Fruit fly (Drosophila melanogaster) whole organism, embryonic: ENCODE data around the gene CG31076.

Source experiments
- Abd-B ChIP-seq: fragments of 200-800 bp; sonication (Bioruptor generic); optimal IDR thresholded peaks from 2 replicates; lab custom pipeline; 2018; ENCODE audit warnings: missing biosample characterization, mild to moderate bottlenecking, missing genetic modification characterization, moderate library complexity
- Adf1 ChIP-seq: fragments of 200-800 bp; sonication (Bioruptor generic); IDR thresholded peaks from 2 replicates; pipeline ENCODE4 v1.3.6; 2022; ENCODE audit warnings: missing biosample characterization, missing genetic modification characterization
- Bgb ChIP-seq: fragments of 200-800 bp; sonication (Bioruptor generic); IDR thresholded peaks from 2 replicates; pipeline ENCODE4 v1.3.6; 2022; ENCODE audit warnings: missing biosample characterization, missing genetic modification characterization; ENCODE audit not compliant: partially characterized antibody
- CG10462 ChIP-seq: fragments of 200-800 bp; sonication (Bioruptor generic); optimal IDR thresholded peaks from 2 replicates; lab custom pipeline; 2016; ENCODE audit warnings: missing biosample characterization, missing genetic modification characterization
- CG11695 ChIP-seq: fragments of 200-800 bp; sonication (Bioruptor generic); IDR thresholded peaks from 3 replicates; pipeline ENCODE4 v1.3.6; 2022; ENCODE audit warnings: missing biosample characterization, missing genetic modification characterization
- CG13624 ChIP-seq: fragments of 200-800 bp; sonication (Bioruptor generic); optimal IDR thresholded peaks from 2 replicates; lab custom pipeline; 2016; ENCODE audit warnings: missing biosample characterization, missing genetic modification characterization
- CG14441 ChIP-seq: fragments of 200-800 bp; sonication (Bioruptor generic); IDR thresholded peaks from 2 replicates; pipeline ENCODE4 v1.3.6; 2022; ENCODE audit warnings: missing biosample characterization, missing genetic modification characterization
- CG15269 ChIP-seq: fragments of 200-800 bp; sonication (Bioruptor generic); optimal IDR thresholded peaks from 2 replicates; lab custom pipeline; 2018; ENCODE audit warnings: missing biosample characterization, mild to moderate bottlenecking, missing genetic modification characterization, moderate library complexity
- CG18599 ChIP-seq: fragments of 200-800 bp; sonication (Bioruptor generic); optimal IDR thresholded peaks from 3 replicates; lab custom pipeline; 2017; ENCODE audit warnings: missing biosample characterization, missing genetic modification characterization, mild to moderate bottlenecking, moderate library complexity, missing genetic modification reagents
- CG2120 ChIP-seq: fragments of 200-800 bp; sonication (Bioruptor generic); optimal IDR thresholded peaks from 3 replicates; lab custom pipeline; 2016; ENCODE audit warnings: missing biosample characterization, missing genetic modification characterization
- CG2678 ChIP-seq: fragments of 200-800 bp; sonication (Bioruptor generic); optimal IDR thresholded peaks from 3 replicates; lab custom pipeline; 2019; ENCODE audit warnings: missing biosample characterization, mild to moderate bottlenecking, missing genetic modification characterization, moderate library complexity
- CG30403 ChIP-seq: fragments of 200-800 bp; sonication (Bioruptor generic); optimal IDR thresholded peaks from 3 replicates; lab custom pipeline; 2016; ENCODE audit warnings: missing biosample characterization, missing genetic modification characterization
- CG31224 ChIP-seq: fragments of 200-800 bp; sonication (Bioruptor generic); IDR thresholded peaks from 2 replicates; pipeline ENCODE4 v1.3.6; 2022; ENCODE audit warnings: missing biosample characterization, missing genetic modification characterization
- CG34376 ChIP-seq: fragments of 200-800 bp; sonication (Bioruptor generic); optimal IDR thresholded peaks from 2 replicates; lab custom pipeline; 2018; ENCODE audit warnings: missing biosample characterization, mild to moderate bottlenecking, missing genetic modification characterization
- D19A ChIP-seq: fragments of 200-800 bp; optimal IDR thresholded peaks from 3 replicates; lab custom pipeline; 2019; ENCODE audit warnings: missing biosample characterization, mild to moderate bottlenecking, missing genetic modification characterization, moderate library complexity
- E2f1 ChIP-seq: fragments of 200-800 bp; sonication (Bioruptor generic); IDR thresholded peaks from 2 replicates; pipeline ENCODE4 v1.3.6; 2022; ENCODE audit warnings: missing biosample characterization, missing genetic modification characterization
- Fer3 ChIP-seq: fragments of 200-800 bp; sonication (Bioruptor generic); optimal IDR thresholded peaks from 2 replicates; lab custom pipeline; 2018; ENCODE audit warnings: missing biosample characterization, mild to moderate bottlenecking, missing genetic modification characterization, moderate library complexity
- Lim3 ChIP-seq: fragments of 200-800 bp; sonication (Bioruptor generic); IDR thresholded peaks from 2 replicates; pipeline ENCODE4 v1.3.6; 2022; ENCODE audit warnings: missing biosample characterization, missing genetic modification characterization
- Med ChIP-seq: fragments of 200-800 bp; sonication (Bioruptor generic); peaks from one replicate; lab custom pipeline; 2016; ENCODE audit warnings: missing biosample characterization, missing genetic modification characterization, mild to moderate bottlenecking, inconsistent platforms, moderate library complexity
- Meics ChIP-seq: fragments of 200-800 bp; sonication (Bioruptor generic); optimal IDR thresholded peaks from 2 replicates; lab custom pipeline; 2017; ENCODE audit warnings: missing biosample characterization, mild to moderate bottlenecking, missing genetic modification characterization
- Pdp1 ChIP-seq, 2 experiments: fragments of 200-800 bp; sonication (Bioruptor generic); optimal IDR thresholded peaks; 3 replicates each; lab custom pipeline; 2016; ENCODE audit warnings: missing biosample characterization in 2 of 2, missing genetic modification characterization in 2 of 2, mild to moderate bottlenecking in 1 of 2, moderate library complexity in 1 of 2
- Ptx1 ChIP-seq: fragments of 200-800 bp; sonication (Bioruptor generic); IDR thresholded peaks from 2 replicates; pipeline ENCODE4 v1.3.6; 2022; ENCODE audit warnings: missing biosample characterization, missing genetic modification characterization
- Spps ChIP-seq: fragments of 200-800 bp; sonication (Bioruptor generic); optimal IDR thresholded peaks from 2 replicates; lab custom pipeline; 2018; ENCODE audit warnings: missing biosample characterization, mild to moderate bottlenecking, missing genetic modification characterization
- Sry-β ChIP-seq: fragments of 200-800 bp; sonication (Bioruptor generic); optimal IDR thresholded peaks from 2 replicates; lab custom pipeline; 2018; ENCODE audit warnings: missing biosample characterization, mild to moderate bottlenecking, missing genetic modification characterization, moderate library complexity
- ab ChIP-seq: fragments of 200-800 bp; sonication (Bioruptor generic); optimal IDR thresholded peaks from 2 replicates; lab custom pipeline; 2016; ENCODE audit warnings: missing biosample characterization, missing genetic modification characterization
- al ChIP-seq: fragments of 200-800 bp; sonication (Bioruptor generic); IDR thresholded peaks from 2 replicates; pipeline ENCODE4 v1.3.6; 2022; ENCODE audit warnings: missing biosample characterization, missing genetic modification characterization
- br ChIP-seq: fragments of >200 bp; optimal IDR thresholded peaks from 2 replicates; lab custom pipeline; 2017
- crc ChIP-seq: fragments of 200-800 bp; sonication (Bioruptor generic); optimal IDR thresholded peaks from 2 replicates; lab custom pipeline; 2016; ENCODE audit warnings: missing biosample characterization, missing genetic modification characterization
- cwo ChIP-seq: fragments of 200-800 bp; sonication (Bioruptor generic); optimal IDR thresholded peaks from 3 replicates; lab custom pipeline; 2017; ENCODE audit warnings: missing biosample characterization, missing genetic modification characterization, mild to moderate bottlenecking, moderate library complexity, missing genetic modification reagents
- danr ChIP-seq: fragments of 200-800 bp; sonication (Bioruptor generic); IDR thresholded peaks from 2 replicates; pipeline ENCODE4 v1.3.6; 2022; ENCODE audit warnings: missing biosample characterization, missing genetic modification characterization
- dysf ChIP-seq: fragments of 200-800 bp; sonication (Bioruptor generic); IDR thresholded peaks from 3 replicates; pipeline ENCODE4 v1.3.6; 2022; ENCODE audit warnings: missing biosample characterization, missing genetic modification characterization
- gcm ChIP-seq: fragments of 200-800 bp; sonication (Bioruptor generic); optimal IDR thresholded peaks from 2 replicates; lab custom pipeline; 2019; ENCODE audit warnings: missing biosample characterization, mild to moderate bottlenecking, missing genetic modification characterization, moderate library complexity
- gem ChIP-seq: fragments of 200-800 bp; sonication (Bioruptor generic); optimal IDR thresholded peaks from 2 replicates; lab custom pipeline; 2019; ENCODE audit warnings: missing biosample characterization, mild to moderate bottlenecking, missing genetic modification characterization, moderate library complexity
- gsb ChIP-seq: fragments of 200-800 bp; sonication (Bioruptor generic); IDR thresholded peaks from 2 replicates; pipeline ENCODE4 v1.3.6; 2022; ENCODE audit warnings: missing biosample characterization, missing genetic modification characterization
- hbn ChIP-seq: fragments of 200-800 bp; sonication (Bioruptor generic); IDR thresholded peaks from 2 replicates; pipeline ENCODE4 v1.3.6; 2022; ENCODE audit warnings: missing biosample characterization, missing genetic modification characterization; ENCODE audit not compliant: partially characterized antibody
- kay ChIP-seq: fragments of 200-800 bp; sonication (Bioruptor generic); optimal IDR thresholded peaks from 2 replicates; lab custom pipeline; 2016; ENCODE audit warnings: missing biosample characterization, missing genetic modification characterization
- lab ChIP-seq: fragments of 200-800 bp; sonication (Bioruptor generic); optimal IDR thresholded peaks from 3 replicates; lab custom pipeline; 2017; ENCODE audit warnings: missing biosample characterization, missing genetic modification characterization, mild to moderate bottlenecking, moderate library complexity, missing genetic modification reagents
- phol ChIP-seq: fragments of 200-800 bp; sonication (Bioruptor generic); optimal IDR thresholded peaks from 3 replicates; lab custom pipeline; 2018; ENCODE audit warnings: missing biosample characterization, mild to moderate bottlenecking, missing genetic modification characterization, moderate library complexity
- psq ChIP-seq: fragments of 200-800 bp; sonication (Bioruptor generic); optimal IDR thresholded peaks from 2 replicates; lab custom pipeline; 2017; ENCODE audit warnings: missing biosample characterization, missing genetic modification characterization
- rib ChIP-seq: fragments of 200-800 bp; sonication (Bioruptor generic); IDR thresholded peaks from 2 replicates; pipeline ENCODE4 v1.3.6; 2022; ENCODE audit warnings: missing biosample characterization, missing genetic modification characterization
- row ChIP-seq: fragments of 200-800 bp; sonication (Bioruptor generic); IDR thresholded peaks from 3 replicates; pipeline ENCODE4 v1.3.6; 2022; ENCODE audit warnings: missing biosample characterization, missing genetic modification characterization
- sqz ChIP-seq: fragments of 200-800 bp; sonication (Bioruptor generic); optimal IDR thresholded peaks from 3 replicates; lab custom pipeline; 2018; ENCODE audit warnings: missing biosample characterization, mild to moderate bottlenecking, missing genetic modification characterization
- unc-4 ChIP-seq: fragments of 200-800 bp; sonication (Bioruptor generic); IDR thresholded peaks from 2 replicates; pipeline ENCODE4 v1.3.6; 2022; ENCODE audit warnings: missing biosample characterization, missing genetic modification characterization; ENCODE audit not compliant: partially characterized antibody
- wek ChIP-seq: fragments of 200-800 bp; sonication (Bioruptor generic); optimal IDR thresholded peaks from 3 replicates; lab custom pipeline; 2018; ENCODE audit warnings: missing biosample characterization, mild to moderate bottlenecking, missing genetic modification characterization, moderate library complexity
- wor ChIP-seq: fragments of 200-800 bp; sonication (Bioruptor generic); IDR thresholded peaks from 2 replicates; pipeline ENCODE4 v1.3.6; 2022; ENCODE audit warnings: missing biosample characterization, missing genetic modification characterization

Gene CG31076

DNA sequence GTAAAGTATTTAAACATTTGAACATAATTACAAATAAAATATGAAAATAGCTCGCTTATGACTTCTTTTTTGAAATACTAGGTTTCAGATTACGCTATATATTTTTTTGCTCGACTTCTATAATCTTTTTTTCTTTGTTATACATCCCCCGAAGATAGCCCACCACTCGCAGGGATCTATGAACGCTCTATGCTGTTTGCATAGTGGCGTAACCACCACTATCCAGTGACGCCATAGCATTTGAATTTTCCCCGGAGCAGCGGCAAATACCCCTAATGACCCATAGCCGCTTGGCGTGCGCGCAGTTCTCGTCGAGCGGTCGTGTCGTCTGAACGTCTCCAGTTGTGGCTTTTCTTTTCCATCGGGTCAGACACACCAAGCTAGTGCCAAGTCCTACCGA is 11.4 kb downstream of the CG31076 start, which contains the start of the genes CG14253 and CG46313:
CG14253 (plus strand) TSS at position 301 of the 400 bp plus-strand sequence.
CG46313 (plus strand) TSS at position 301 of the 400 bp plus-strand sequence.
- peak; percentile 5 for TF ChIP-seq Meics (GFP tag; lab: Kevin White, UChicago)
- no peak for TF ChIP-seq wor
- peak; percentile 11; the same call in 1 of the 2 replicates for TF ChIP-seq Adf1 (GFP tag; lab: Robert Waterston, UW)
- TF ChIP-seq ab (GFP tag; lab: Kevin White, UChicago): no peak
- TF ChIP-seq Med: peak; percentile 30
- TF ChIP-seq crc: peak; percentile 6
- TF ChIP-seq row (GFP tag; lab: Robert Waterston, UW): peak; percentile 26; the same call in 1 of the 3 replicates
- peak; percentile 36 for TF ChIP-seq wek (GFP tag; lab: Kevin White, UChicago)
- TF ChIP-seq CG18599 (GFP tag; lab: Kevin White, UChicago): peak; percentile 3
- 0 out of 3 replicates have a peak, but pooled peaks have one; percentile 5 for TF ChIP-seq dysf (GFP tag; lab: Robert Waterston, UW)
- TF ChIP-seq lab (GFP tag; lab: Kevin White, UChicago): peak; percentile 29
- peak in 1 of 2 experiments; percentile 53 for TF ChIP-seq Pdp1 (GFP tag; optimal IDR thresholded peaks at IDR 0.05; lab: Kevin White, UChicago)
- no peak for TF ChIP-seq Spps (tag; lab: Kevin White, UChicago)
- TF ChIP-seq, all 482 proteins: peak for 10

- TF ChIP-seq Fer3 (tag; lab: Kevin White, UChicago) (peak; percentile 1), sqz (GFP tag; lab: Kevin White, UChicago) (no peak), CG31224 (GFP tag; lab: Robert Waterston, UW) (0 out of 2 replicates have a peak, but pooled peaks have one; percentile 5), CG14441 (0 out of 2 replicates have a peak, but pooled peaks have one; percentile 13), Sry-β (GFP tag; lab: Kevin White, UChicago) (no peak), CG11695 (GFP tag; lab: Robert Waterston, UW) (0 out of 3 replicates have a peak, but pooled peaks have one; percentile 38), cwo (GFP tag; lab: Kevin White, UChicago) (no peak), D19A (tag; lab: Kevin White, UChicago) (peak; percentile 79), Meics (GFP tag; lab: Kevin White, UChicago) (peak; percentile 37), lab (GFP tag; lab: Kevin White, UChicago) (peak; percentile 30), Abd-B (no peak), br (lab: Kevin White, UChicago) (no peak), gcm (GFP tag; lab: Kevin White, UChicago) (no peak), CG2678 (tag; lab: Kevin White, UChicago) (peak; percentile 47), Ptx1 (peak; percentile 21; the same call in 1 of the 2 replicates), Pdp1 (GFP tag; optimal IDR thresholded peaks at IDR 0.05; lab: Kevin White, UChicago) (no peak), rib (no peak), CG15269 (tag; lab: Kevin White, UChicago) (peak; percentile 31), E2f1 (GFP tag; lab: Robert Waterston, UW) (0 out of 2 replicates have a peak, but pooled peaks have one; percentile 17), CG2120 (GFP tag; lab: Kevin White, UChicago) (peak; percentile 12), CG13624 (GFP tag; lab: Kevin White, UChicago) (peak; percentile 3), row (GFP tag; lab: Robert Waterston, UW) (peak; percentile 69; the same call in 2 of the 3 replicates), Bgb (GFP tag; lab: Robert Waterston, UW) (no peak)
These were observed 19.9 kb downstream of the CG31076 start for dm6 chr3R:26969743-26970142.

DNA sequence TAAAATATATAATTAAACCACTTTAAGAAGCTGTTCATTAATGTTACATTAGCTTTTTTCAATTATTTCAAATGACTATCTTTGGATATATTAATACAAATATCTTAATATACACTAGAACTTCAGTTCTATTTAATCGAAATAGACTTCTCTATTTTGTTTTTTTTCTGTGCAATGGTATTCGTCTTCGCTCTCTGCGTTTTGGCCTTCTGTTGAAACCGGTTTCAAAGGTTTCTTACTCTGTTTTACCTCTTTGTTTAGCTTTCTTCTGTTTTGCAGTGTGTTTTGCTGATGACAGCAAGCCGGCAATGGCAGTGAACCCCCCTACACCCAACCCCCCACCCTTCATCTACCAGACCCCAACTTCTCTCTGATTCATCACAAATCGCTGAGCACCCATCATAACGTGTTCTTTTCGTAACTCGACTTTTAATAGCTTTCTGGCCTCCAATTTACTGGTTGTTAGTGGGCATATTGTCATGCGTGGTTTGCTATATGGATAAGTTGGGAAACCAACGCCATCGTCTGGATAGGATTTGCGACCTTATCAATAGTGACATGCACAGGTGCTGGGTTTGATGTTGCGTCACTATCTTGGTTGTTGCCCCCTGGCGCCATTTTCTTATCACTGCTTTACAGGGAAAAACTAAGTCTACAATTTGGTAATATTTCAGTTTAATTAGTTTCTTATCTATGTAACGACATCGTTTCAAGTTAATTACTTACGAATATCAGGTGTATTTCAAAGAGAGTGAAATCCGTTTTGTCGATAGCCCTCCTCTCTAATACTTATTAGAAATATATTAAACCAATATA is 20.6 kb downstream of the CG31076 start:
- no peak for TF ChIP-seq hbn (GFP tag; lab: Robert Waterston, UW)
- TF ChIP-seq kay: peak; percentile 20
- TF ChIP-seq Lim3 (GFP tag; lab: Robert Waterston, UW): peak; percentile 54; the same call in 1 of the 2 replicates
- peak; percentile 24 for TF ChIP-seq CG30403 (GFP tag; lab: Kevin White, UChicago)
- TF ChIP-seq gsb (GFP tag; lab: Robert Waterston, UW): peak; percentile 46; the same call in 1 of the 2 replicates
- no peak for TF ChIP-seq unc-4 (GFP tag; lab: Robert Waterston, UW)
- peak; percentile 24 for TF ChIP-seq phol (tag; lab: Kevin White, UChicago)
- peak; percentile 61 for TF ChIP-seq gem (tag; lab: Kevin White, UChicago)
- 0 out of 2 replicates have a peak, but pooled peaks have one; percentile 10 for TF ChIP-seq al (GFP tag; lab: Robert Waterston, UW)
- peak; percentile 64 for TF ChIP-seq psq (GFP tag; lab: Kevin White, UChicago)
- TF ChIP-seq CG34376: peak; percentile 41
- TF ChIP-seq CG10462 (GFP tag; lab: Kevin White, UChicago): no peak
- no peak for TF ChIP-seq danr (GFP tag; lab: Robert Waterston, UW)
